Worm (Caenorhabditis elegans) whole organism, mixed stage, embryonic: ENCODE measurements around the gene jmjd-4.

Source experiments
- M03D4.4 ChIP-seq: sonication (generic microtip); optimal IDR thresholded peaks from 2 replicates; lab custom pipeline; 2017; ENCODE audit warnings: mild to moderate bottlenecking, missing genetic modification characterization, missing compliant biosample characterization
- bed-3 ChIP-seq: fragments of 200-800 bp; sonication (Bioruptor generic); optimal IDR thresholded peaks from 3 replicates; lab custom pipeline; 2018; ENCODE audit warnings: mild to moderate bottlenecking, missing genetic modification characterization, moderate library complexity, missing compliant biosample characterization
- blmp-1 ChIP-seq: fragments of 150-350 bp; optimal IDR thresholded peaks from 2 replicates; lab custom pipeline; 2014; ENCODE audit warnings: missing biosample characterization, missing genetic modification characterization
- ceh-39 ChIP-seq: fragments of 150-350 bp; optimal IDR thresholded peaks from 2 replicates; lab custom pipeline; 2014; ENCODE audit warnings: missing biosample characterization, missing genetic modification characterization
- ceh-43 ChIP-seq: fragments of 200-800 bp; sonication (Bioruptor generic); optimal IDR thresholded peaks from 2 replicates; lab custom pipeline; 2018; ENCODE audit warnings: mild to moderate bottlenecking, missing genetic modification characterization, moderate library complexity, missing compliant biosample characterization
- ceh-83 ChIP-seq: fragments of 200-800 bp; sonication (Bioruptor generic); optimal IDR thresholded peaks from 2 replicates; lab custom pipeline; 2018; ENCODE audit warnings: mild to moderate bottlenecking, missing genetic modification characterization, missing compliant biosample characterization
- ces-1 ChIP-seq: fragments of 150-350 bp; optimal IDR thresholded peaks from 2 replicates; lab custom pipeline; 2014; ENCODE audit warnings: missing biosample characterization, missing genetic modification reagents, missing genetic modification characterization
- elt-1 ChIP-seq: sonication (generic microtip); optimal IDR thresholded peaks from 2 replicates; lab custom pipeline; 2017; ENCODE audit warnings: missing genetic modification characterization, mild to moderate bottlenecking, missing compliant biosample characterization, antibody characterized with exemption, moderate library complexity, borderline replicate concordance; ENCODE audit not compliant: insufficient read depth
- flh-1 ChIP-seq: fragments of 200-800 bp; sonication (Bioruptor generic); optimal IDR thresholded peaks from 2 replicates; lab custom pipeline; 2018; ENCODE audit warnings: mild to moderate bottlenecking, missing genetic modification characterization, moderate library complexity, missing compliant biosample characterization
- ham-2 ChIP-seq: fragments of 200-800 bp; sonication (Bioruptor generic); optimal IDR thresholded peaks from 2 replicates; lab custom pipeline; 2018; ENCODE audit warnings: mild to moderate bottlenecking, missing genetic modification characterization, missing compliant biosample characterization
- hlh-1 ChIP-seq: fragments of 150-350 bp; optimal IDR thresholded peaks from 2 replicates; lab custom pipeline; 2014; ENCODE audit warnings: missing biosample characterization, missing genetic modification reagents, missing genetic modification characterization
- lin-13 ChIP-seq: fragments of 150-350 bp; optimal IDR thresholded peaks from 2 replicates; lab custom pipeline; 2014; ENCODE audit warnings: missing biosample characterization, missing genetic modification characterization
- lin-32 ChIP-seq: fragments of 200-800 bp; sonication (Bioruptor generic); optimal IDR thresholded peaks from 2 replicates; lab custom pipeline; 2018; ENCODE audit warnings: mild to moderate bottlenecking, missing genetic modification characterization, missing compliant biosample characterization
- lsy-2 ChIP-seq: fragments of 150-350 bp; optimal IDR thresholded peaks from 2 replicates; lab custom pipeline; 2014; ENCODE audit warnings: missing biosample characterization, missing genetic modification characterization
- mep-1 ChIP-seq: fragments of 150-350 bp; optimal IDR thresholded peaks from 2 replicates; lab custom pipeline; 2017; ENCODE audit warnings: missing biosample characterization, missing genetic modification reagents, missing genetic modification characterization, inconsistent platforms
- mls-2 ChIP-seq: sonication (generic microtip); optimal IDR thresholded peaks from 2 replicates; lab custom pipeline; 2016; ENCODE audit warnings: mild to moderate bottlenecking, missing genetic modification characterization, moderate library complexity, missing compliant biosample characterization
- nhr-12 ChIP-seq: fragments of 150-350 bp; optimal IDR thresholded peaks from 2 replicates; lab custom pipeline; 2014; ENCODE audit warnings: missing biosample characterization, missing genetic modification characterization
- nhr-2 ChIP-seq: fragments of 150-350 bp; optimal IDR thresholded peaks from 2 replicates; lab custom pipeline; 2014; ENCODE audit warnings: missing biosample characterization, missing genetic modification characterization
- nhr-237 ChIP-seq: fragments of 150-350 bp; optimal IDR thresholded peaks from 2 replicates; lab custom pipeline; 2014; ENCODE audit warnings: missing biosample characterization, missing genetic modification characterization
- nhr-28 ChIP-seq: fragments of 150-350 bp; optimal IDR thresholded peaks from 2 replicates; lab custom pipeline; 2014; ENCODE audit warnings: missing biosample characterization, missing genetic modification characterization
- pha-4 ChIP-seq: fragments of 150-350 bp; optimal IDR thresholded peaks from 2 replicates; lab custom pipeline; 2018; ENCODE audit warnings: missing biosample characterization, missing genetic modification reagents, missing genetic modification characterization
- sem-2 ChIP-seq: fragments of 200-800 bp; sonication (Bioruptor generic); optimal IDR thresholded peaks from 2 replicates; lab custom pipeline; 2018; ENCODE audit warnings: mild to moderate bottlenecking, missing genetic modification characterization, missing compliant biosample characterization
- sptf-1 ChIP-seq: sonication (generic microtip); optimal IDR thresholded peaks from 2 replicates; lab custom pipeline; 2017; ENCODE audit warnings: mild to moderate bottlenecking, missing genetic modification characterization, moderate library complexity, missing compliant biosample characterization
- tbx-8 ChIP-seq: fragments of 200-800 bp; sonication (Bioruptor generic); optimal IDR thresholded peaks from 2 replicates; lab custom pipeline; 2018; ENCODE audit warnings: mild to moderate bottlenecking, missing genetic modification characterization, moderate library complexity, missing compliant biosample characterization
- unc-120 ChIP-seq: sonication (generic microtip); optimal IDR thresholded peaks from 2 replicates; lab custom pipeline; 2017; ENCODE audit warnings: missing genetic modification characterization, missing compliant biosample characterization; ENCODE audit not compliant: poor library complexity, severe bottlenecking
- unc-39 ChIP-seq: fragments of 150-350 bp; optimal IDR thresholded peaks from 2 replicates; lab custom pipeline; 2014; ENCODE audit warnings: missing biosample characterization, missing genetic modification characterization
- unc-62 ChIP-seq: fragments of 150-350 bp; optimal IDR thresholded peaks from 2 replicates; lab custom pipeline; 2014; ENCODE audit warnings: missing biosample characterization, missing genetic modification reagents, missing genetic modification characterization
- zip-8 ChIP-seq: fragments of 150-350 bp; optimal IDR thresholded peaks from 2 replicates; lab custom pipeline; 2014; ENCODE audit warnings: missing biosample characterization, missing genetic modification characterization
- ztf-11 ChIP-seq: fragments of 150-350 bp; optimal IDR thresholded peaks from 2 replicates; lab custom pipeline; 2014; ENCODE audit warnings: missing biosample characterization, missing genetic modification characterization

jmjd-4 gene

ce11 chrIII:10329811-10330210 is 4.0 kb downstream of the jmjd-4 start:
- TF ChIP-seq blmp-1 (no peak), ham-2 (GFP tag; lab: Kevin White, UChicago) (no peak), ztf-11 (tag; lab: Kevin White, UChicago) (no peak), nhr-28 (tag; lab: Kevin White, UChicago) (no peak), lin-32 (GFP tag; lab: Kevin White, UChicago) (no peak), unc-39 (no peak), pha-4 (tag; lab: Kevin White, UChicago) (no peak), lin-13 (tag; lab: Kevin White, UChicago) (no peak), ceh-43 (GFP tag; lab: Kevin White, UChicago) (no peak), ces-1 (GFP tag; lab: Kevin White, UChicago) (no peak), nhr-2 (tag; lab: Kevin White, UChicago) (no peak), nhr-237 (tag; lab: Kevin White, UChicago) (no peak), sem-2 (GFP tag; lab: Kevin White, UChicago) (no peak), unc-120 (no peak), tbx-8 (no peak), bed-3 (no peak), elt-1 (tag; lab: Kevin White, UChicago) (no peak), zip-8 (tag; lab: Kevin White, UChicago) (no peak)

- no peak for TF ChIP-seq mls-2 (tag; lab: Kevin White, UChicago)
- TF ChIP-seq sem-2 (GFP tag; lab: Kevin White, UChicago): no peak
- TF ChIP-seq pha-4 (tag; lab: Kevin White, UChicago): peak; percentile 19
- no peak for TF ChIP-seq ces-1 (GFP tag; lab: Kevin White, UChicago)
- TF ChIP-seq hlh-1 (tag; lab: Kevin White, UChicago): no peak
- no peak for TF ChIP-seq bed-3
- TF ChIP-seq ham-2 (GFP tag; lab: Kevin White, UChicago): no peak
- TF ChIP-seq M03D4.4 (tag; lab: Kevin White, UChicago): no peak
These were observed 5.0 kb downstream of the jmjd-4 start for ce11 chrIII:10328565-10329541.

- TF ChIP-seq sem-2 (GFP tag; lab: Kevin White, UChicago): no peak
- no peak for TF ChIP-seq sptf-1
- TF ChIP-seq unc-39: no peak
- TF ChIP-seq ces-1 (GFP tag; lab: Kevin White, UChicago): no peak
- no peak for TF ChIP-seq flh-1
- no peak for TF ChIP-seq tbx-8
- TF ChIP-seq M03D4.4 (tag; lab: Kevin White, UChicago): no peak
- TF ChIP-seq nhr-237 (tag; lab: Kevin White, UChicago): no peak
- TF ChIP-seq lsy-2 (tag; lab: Kevin White, UChicago): no peak
- TF ChIP-seq ham-2 (GFP tag; lab: Kevin White, UChicago): no peak
- no peak for TF ChIP-seq unc-62 (GFP tag; lab: Kevin White, UChicago)
- no peak for TF ChIP-seq ceh-83 (GFP tag; lab: Kevin White, UChicago)
- no peak for TF ChIP-seq mep-1 (tag; lab: Kevin White, UChicago)
- TF ChIP-seq elt-1 (tag; lab: Kevin White, UChicago): no peak
- no peak for TF ChIP-seq lin-32 (GFP tag; lab: Kevin White, UChicago)
- TF ChIP-seq ztf-11 (tag; lab: Kevin White, UChicago): no peak
- TF ChIP-seq nhr-12 (tag; lab: Kevin White, UChicago): no peak
- TF ChIP-seq blmp-1: no peak
These were observed 7.5 kb downstream of the jmjd-4 start for ce11 chrIII:10326327-10326726.

- TF ChIP-seq ham-2 (GFP tag; lab: Kevin White, UChicago) (no peak), ceh-39 (tag; lab: Kevin White, UChicago) (no peak), mls-2 (tag; lab: Kevin White, UChicago) (no peak)
These were observed 13.0 kb downstream of the jmjd-4 start, which contains the start of gene sas-7 for ce11 chrIII:10320788-10321187. TSS of gene sas-7 (plus strand) at chrIII:10321019.
